Fruit fly (Drosophila melanogaster) whole organism, wandering third instar larva: ENCODE data around the gene Polr1E.

Source experiments
- Abd-B ChIP-seq: fragments of >200 bp; optimal IDR thresholded peaks from 2 replicates; lab custom pipeline; 2017; ENCODE audit warnings: missing biosample characterization, missing genetic modification characterization
- CG32264 ChIP-seq: fragments of 200-800 bp; sonication (Bioruptor generic); optimal IDR thresholded peaks from 2 replicates; lab custom pipeline; 2016; ENCODE audit warnings: missing biosample characterization, missing genetic modification characterization
- CG9705 ChIP-seq: fragments of 200-800 bp; sonication (Bioruptor generic); optimal IDR thresholded peaks from 2 replicates; lab custom pipeline; 2018; ENCODE audit warnings: missing biosample characterization, mild to moderate bottlenecking, missing genetic modification characterization
- CrebA ChIP-seq: fragments of 200-800 bp; sonication (Bioruptor generic); optimal IDR thresholded peaks from 2 replicates; lab custom pipeline; 2016; ENCODE audit warnings: missing biosample characterization, mild to moderate bottlenecking, missing genetic modification characterization, borderline replicate concordance
- Dif ChIP-seq: fragments of 200-275, 200-300 bp; sonication (Bioruptor generic); optimal IDR thresholded peaks from 2 replicates; lab custom pipeline; 2018; ENCODE audit warnings: missing biosample characterization, missing genetic modification characterization; ENCODE audit not compliant: partially characterized antibody
- GATAd ChIP-seq: sonication (Bioruptor generic); optimal IDR thresholded peaks from 2 replicates; lab custom pipeline; 2016; ENCODE audit warnings: missing biosample characterization, missing genetic modification characterization
- HLH106 ChIP-seq: fragments of 200-800 bp; optimal IDR thresholded peaks from 3 replicates; lab custom pipeline; 2019; ENCODE audit warnings: missing biosample characterization, mild to moderate bottlenecking, missing genetic modification characterization, moderate library complexity
- Hnf4 ChIP-seq: fragments of 200-800 bp; sonication (Bioruptor generic); optimal IDR thresholded peaks from 2 replicates; lab custom pipeline; 2016; ENCODE audit warnings: missing biosample characterization, mild to moderate bottlenecking, missing genetic modification characterization
- Hr78 ChIP-seq: fragments of >200 bp; optimal IDR thresholded peaks from 2 replicates; lab custom pipeline; 2017; ENCODE audit warnings: missing biosample characterization, missing genetic modification characterization
- Hr83 ChIP-seq: fragments of 200-300 bp; sonication (Bioruptor generic); optimal IDR thresholded peaks from 2 replicates; lab custom pipeline; 2016; ENCODE audit warnings: missing biosample characterization, mild to moderate bottlenecking, missing genetic modification characterization, moderate library complexity; ENCODE audit not compliant: poor library complexity, severe bottlenecking
- Jra ChIP-seq: sonication (Bioruptor generic); optimal IDR thresholded peaks from 2 replicates; lab custom pipeline; 2016; ENCODE audit warnings: missing biosample characterization, missing genetic modification characterization
- Mio ChIP-seq: sonication (Bioruptor generic); optimal IDR thresholded peaks from 2 replicates; lab custom pipeline; 2016; ENCODE audit warnings: missing biosample characterization, missing genetic modification characterization
- OdsH ChIP-seq: fragments of 200-800 bp; sonication (Bioruptor generic); optimal IDR thresholded peaks from 2 replicates; lab custom pipeline; 2016; ENCODE audit warnings: missing biosample characterization, mild to moderate bottlenecking, missing genetic modification characterization
- Rel ChIP-seq, 2 experiments: fragments of 200-800 bp; sonication (Bioruptor generic) in 1 of 2; optimal IDR thresholded peaks; 2 replicates in 1 of 2; 3 replicates in 1 of 2; lab custom pipeline; 2016 to 2019; ENCODE audit warnings: mild to moderate bottlenecking in 2 of 2, missing biosample characterization in 2 of 2, missing genetic modification characterization in 2 of 2, moderate library complexity in 1 of 2
- Vsx2 ChIP-seq: fragments of 200-300, 225-300 bp; sonication (Bioruptor generic); optimal IDR thresholded peaks from 2 replicates; lab custom pipeline; 2018; ENCODE audit warnings: missing biosample characterization, missing genetic modification characterization; ENCODE audit not compliant: partially characterized antibody
- br ChIP-seq: fragments of 200-800 bp; sonication (Bioruptor generic); optimal IDR thresholded peaks from 2 replicates; lab custom pipeline; 2016; ENCODE audit warnings: missing biosample characterization, missing genetic modification characterization
- brk ChIP-seq: fragments of 200-800 bp; sonication (Bioruptor generic); optimal IDR thresholded peaks from 2 replicates; lab custom pipeline; 2016; ENCODE audit warnings: missing biosample characterization, mild to moderate bottlenecking, missing genetic modification characterization
- dl ChIP-seq, 2 experiments: fragments of 175-275, 200-275 bp in 1 of 2; fragments of 200-275 bp in 1 of 2; sonication (Bioruptor generic); optimal IDR thresholded peaks; lab custom pipeline; 2018; ENCODE audit warnings: mild to moderate bottlenecking in 2 of 2, missing biosample characterization in 2 of 2, missing genetic modification characterization in 2 of 2, moderate library complexity in 2 of 2; ENCODE audit not compliant: partially characterized antibody in 2 of 2, insufficient read depth in 1 of 2
- dmrt93B ChIP-seq: fragments of 200-800 bp; sonication (Bioruptor generic); optimal IDR thresholded peaks from 2 replicates; lab custom pipeline; 2018; ENCODE audit warnings: missing biosample characterization, mild to moderate bottlenecking, missing genetic modification characterization
- ey ChIP-seq: fragments of 200-800 bp; sonication (Bioruptor generic); optimal IDR thresholded peaks from 2 replicates; lab custom pipeline; 2016; ENCODE audit warnings: missing biosample characterization, missing genetic modification characterization
- foxo ChIP-seq, 2 experiments: fragments of 200-800 bp; sonication (Bioruptor generic); optimal IDR thresholded peaks; 2 replicates in 1 of 2; 3 replicates in 1 of 2; lab custom pipeline; 2016 to 2017; ENCODE audit warnings: missing biosample characterization in 2 of 2, missing genetic modification characterization in 2 of 2
- fru ChIP-seq: fragments of 200-800 bp; sonication (Bioruptor generic); optimal IDR thresholded peaks from 3 replicates; lab custom pipeline; 2016; ENCODE audit warnings: missing biosample characterization, mild to moderate bottlenecking, missing genetic modification characterization
- h ChIP-seq: fragments of 200-800 bp; sonication (Bioruptor generic); optimal IDR thresholded peaks from 3 replicates; lab custom pipeline; 2016; ENCODE audit warnings: missing biosample characterization, mild to moderate bottlenecking, missing genetic modification characterization
- jim ChIP-seq: fragments of 175-275, 200-325 bp; sonication (Bioruptor generic); optimal IDR thresholded peaks from 2 replicates; lab custom pipeline; 2016; ENCODE audit warnings: missing biosample characterization, mild to moderate bottlenecking, missing genetic modification characterization
- lola ChIP-seq: fragments of >200 bp; optimal IDR thresholded peaks from 2 replicates; lab custom pipeline; 2017; ENCODE audit warnings: missing biosample characterization, missing genetic modification characterization
- pan ChIP-seq: fragments of >200 bp; optimal IDR thresholded peaks from 2 replicates; lab custom pipeline; 2017
- psq ChIP-seq: fragments of 200-800 bp; sonication (Bioruptor generic); optimal IDR thresholded peaks from 3 replicates; lab custom pipeline; 2017; ENCODE audit warnings: missing biosample characterization, mild to moderate bottlenecking, missing genetic modification characterization, moderate library complexity
- rgr ChIP-seq: fragments of 200-800 bp; sonication (Bioruptor generic); optimal IDR thresholded peaks from 3 replicates; lab custom pipeline; 2016; ENCODE audit warnings: missing biosample characterization, mild to moderate bottlenecking, missing genetic modification characterization
- sage ChIP-seq: fragments of 200-800 bp; sonication (Bioruptor generic); optimal IDR thresholded peaks from 2 replicates; lab custom pipeline; 2016; ENCODE audit warnings: missing biosample characterization, mild to moderate bottlenecking, missing genetic modification characterization
- sv ChIP-seq: fragments of 200-800 bp; sonication (Bioruptor generic); optimal IDR thresholded peaks from 3 replicates; lab custom pipeline; 2016; ENCODE audit warnings: missing biosample characterization, missing genetic modification characterization
- usp ChIP-seq: fragments of >200 bp; optimal IDR thresholded peaks from 2 replicates; lab custom pipeline; 2017; ENCODE audit warnings: missing biosample characterization, missing genetic modification characterization
- woc ChIP-seq: sonication (Bioruptor generic); optimal IDR thresholded peaks from 2 replicates; lab custom pipeline; 2016; ENCODE audit warnings: missing biosample characterization, mild to moderate bottlenecking, missing genetic modification characterization

Gene Polr1E

dm6 chr3R:18283441-18283840, 18.1 kb downstream of the Polr1E start, which contains the start of the genes CG14312 and CG8064:
TSS of gene CG14312 (minus strand) at chr3R:18283528.
TSS of gene CG8064 (plus strand) at chr3R:18283660.
- TF ChIP-seq sage (no peak), Rel (GFP tag; optimal IDR thresholded peaks at IDR 0.05; lab: Kevin White, UChicago) (no peak), Rel (tag; optimal IDR thresholded peaks at IDR 0.05; lab: Kevin White, UChicago) (peak; percentile 27)

- no peak for TF ChIP-seq Mio (GFP tag; lab: Kevin White, UChicago)
- no peak for TF ChIP-seq Rel (GFP tag; optimal IDR thresholded peaks at IDR 0.05; lab: Kevin White, UChicago)
- peak; percentile 3 for TF ChIP-seq Rel (tag; optimal IDR thresholded peaks at IDR 0.05; lab: Kevin White, UChicago)
Measured at dm6 chr3R:18280866-18281473, 20.6 kb downstream of the Polr1E start.

- no peak for TF ChIP-seq Rel (GFP tag; optimal IDR thresholded peaks at IDR 0.05; lab: Kevin White, UChicago)
- peak; percentile 98 for TF ChIP-seq Rel (tag; optimal IDR thresholded peaks at IDR 0.05; lab: Kevin White, UChicago)
- TF ChIP-seq Vsx2: no peak
- peak; percentile 11 for TF ChIP-seq h (GFP tag; lab: Kevin White, UChicago)
Measured at dm6 chr3R:18280133-18280532, 21.4 kb downstream of the Polr1E start.

dm6 chr3R:18279494-18279893, 22.0 kb downstream of the Polr1E start, which contains the start of gene CG7142:
TSS of gene CG7142 (minus strand) at chr3R:18279522.
- TF ChIP-seq OdsH (peak; percentile 32), Hnf4 (GFP tag; lab: Kevin White, UChicago) (no peak), Jra (GFP tag; lab: Kevin White, UChicago) (no peak), Abd-B (GFP tag; lab: Kevin White, UChicago) (no peak), Dif (GFP tag; lab: Kevin White, UChicago) (peak; percentile 53), psq (GFP tag; lab: Kevin White, UChicago) (no peak), CG9705 (GFP tag; lab: Kevin White, UChicago) (no peak), dmrt93B (GFP tag; lab: Kevin White, UChicago) (no peak), Mio (GFP tag; lab: Kevin White, UChicago) (no peak), h (GFP tag; lab: Kevin White, UChicago) (peak; percentile 66), rgr (GFP tag; lab: Kevin White, UChicago) (peak; percentile 34), Rel (GFP tag; optimal IDR thresholded peaks at IDR 0.05; lab: Kevin White, UChicago) (no peak), Rel (tag; optimal IDR thresholded peaks at IDR 0.05; lab: Kevin White, UChicago) (peak; percentile 83), br (GFP tag; lab: Kevin White, UChicago) (peak; percentile 44), fru (GFP tag; lab: Kevin White, UChicago) (no peak), ey (GFP tag; lab: Kevin White, UChicago) (peak; percentile 25), jim (GFP tag; lab: Kevin White, UChicago) (no peak), pan (lab: Kevin White, UChicago) (no peak), foxo (GFP tag; optimal IDR thresholded peaks at IDR 0.05; lab: Kevin White, UChicago) (peak in 1 of 2 experiments; percentile 13), Hr83 (GFP tag; lab: Kevin White, UChicago) (peak; percentile 5), CG32264 (GFP tag; lab: Kevin White, UChicago) (no peak), Hr78 (GFP tag; lab: Kevin White, UChicago) (no peak)

- TF ChIP-seq Rel (GFP tag; optimal IDR thresholded peaks at IDR 0.05; lab: Kevin White, UChicago) (no peak), Rel (tag; optimal IDR thresholded peaks at IDR 0.05; lab: Kevin White, UChicago) (peak; percentile 61), h (GFP tag; lab: Kevin White, UChicago) (peak; percentile 79), HLH106 (tag; lab: Kevin White, UChicago) (no peak), Hr83 (GFP tag; lab: Kevin White, UChicago) (no peak)
Measured at dm6 chr3R:18277406-18277805, 24.1 kb downstream of the Polr1E start.

- no peak for TF ChIP-seq sv (GFP tag; lab: Kevin White, UChicago)
- no peak for TF ChIP-seq Dif (GFP tag; lab: Kevin White, UChicago)
- TF ChIP-seq GATAd (GFP tag; lab: Kevin White, UChicago): no peak
- no peak for TF ChIP-seq rgr (GFP tag; lab: Kevin White, UChicago)
- no peak for TF ChIP-seq brk (GFP tag; lab: Kevin White, UChicago)
- TF ChIP-seq jim (GFP tag; lab: Kevin White, UChicago): no peak
- TF ChIP-seq dl (GFP tag; optimal IDR thresholded peaks at IDR 0.05; lab: Kevin White, UChicago; ENCODE audit: insufficient read depth in 1 of 2, partially characterized antibody in 2 of 2): no peak
- no peak for TF ChIP-seq pan (lab: Kevin White, UChicago)
- no peak for TF ChIP-seq lola (GFP tag; lab: Kevin White, UChicago)
- no peak for TF ChIP-seq usp (GFP tag; lab: Kevin White, UChicago)
- TF ChIP-seq CrebA (GFP tag; lab: Kevin White, UChicago): no peak
- TF ChIP-seq woc (GFP tag; lab: Kevin White, UChicago): no peak
- no peak for TF ChIP-seq Hnf4 (GFP tag; lab: Kevin White, UChicago)
- no peak for TF ChIP-seq ey (GFP tag; lab: Kevin White, UChicago)
- no peak for TF ChIP-seq HLH106 (tag; lab: Kevin White, UChicago)
Measured at dm6 chr3R:18276688-18277087, 24.8 kb downstream of the Polr1E start.
